Fruit fly (Drosophila melanogaster) whole organism, prepupa: ENCODE measurements around the gene CrebA.

ENCODE experiments used
- CG11902 ChIP-seq: fragments of 200-800 bp; sonication (Bioruptor generic); optimal IDR thresholded peaks from 3 replicates; lab custom pipeline; 2016; ENCODE audit warnings: missing biosample characterization, missing genetic modification characterization
- CG34406 ChIP-seq: fragments of 200-800 bp; sonication (Bioruptor generic); optimal IDR thresholded peaks from 3 replicates; lab custom pipeline; 2016; ENCODE audit warnings: missing biosample characterization, missing genetic modification characterization
- Met ChIP-seq: fragments of 200-800 bp; sonication (Bioruptor generic); optimal IDR thresholded peaks from 3 replicates; lab custom pipeline; 2016; ENCODE audit warnings: missing biosample characterization, missing genetic modification characterization
- OdsH ChIP-seq: fragments of 200-800 bp; sonication (Bioruptor generic); optimal IDR thresholded peaks from 3 replicates; lab custom pipeline; 2016; ENCODE audit warnings: missing biosample characterization, missing genetic modification characterization
- Sox102F ChIP-seq: fragments of 200-800 bp; sonication (Bioruptor generic); optimal IDR thresholded peaks from 2 replicates; lab custom pipeline; 2016; ENCODE audit warnings: missing biosample characterization, mild to moderate bottlenecking, missing genetic modification characterization
- cyc ChIP-seq: fragments of 200-800 bp; sonication (Bioruptor generic); optimal IDR thresholded peaks from 3 replicates; lab custom pipeline; 2016; ENCODE audit warnings: missing biosample characterization, missing genetic modification characterization
- lz ChIP-seq: fragments of 200-800 bp; sonication (Bioruptor generic); optimal IDR thresholded peaks from 3 replicates; lab custom pipeline; 2016; ENCODE audit warnings: missing biosample characterization, missing genetic modification characterization
- pdm3 ChIP-seq: fragments of 200-800 bp; sonication (Bioruptor generic); optimal IDR thresholded peaks from 3 replicates; lab custom pipeline; 2016; ENCODE audit warnings: missing biosample characterization, missing genetic modification characterization

DNA sequence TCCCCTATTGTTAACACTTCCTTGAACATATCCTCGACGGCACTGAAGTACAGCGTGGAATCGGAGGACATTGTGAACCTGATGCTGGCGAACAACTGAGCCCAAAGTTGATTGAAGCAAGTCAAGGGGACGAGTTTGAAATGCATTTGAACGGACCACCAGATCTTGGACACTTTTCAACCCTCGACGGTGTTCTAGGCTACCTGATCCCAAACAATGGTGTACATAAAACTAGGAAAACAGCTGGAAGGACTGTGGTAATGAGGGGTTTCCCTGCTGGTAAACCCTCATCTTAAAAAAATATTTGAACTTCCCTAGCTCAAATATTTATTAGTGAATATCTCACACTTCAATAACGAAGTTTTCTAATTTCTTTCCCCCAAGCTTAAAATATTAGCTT, 18.2 kb upstream of the CrebA start, which contains the start of gene CG13454:
- no peak for TF ChIP-seq pdm3 (GFP tag; lab: Kevin White, UChicago)
- TF ChIP-seq Met (GFP tag; lab: Kevin White, UChicago): no peak
- no peak for TF ChIP-seq CG11902
- TF ChIP-seq OdsH: no peak
- TF ChIP-seq CG34406: no peak
- no peak for TF ChIP-seq cyc (GFP tag; lab: Kevin White, UChicago)
- TF ChIP-seq lz (GFP tag; lab: Kevin White, UChicago): no peak
- TF ChIP-seq Sox102F (GFP tag; lab: Kevin White, UChicago): no peak
